Worm (Caenorhabditis elegans) whole organism, L4 larva: ENCODE results near the gene hpo-6.
A peak's percentile ranks its signal among the peaks of the same experiment; 100 is the strongest.

Source experiments
- ama-1 ChIP-seq: fragments of 150-350 bp; optimal IDR thresholded peaks from 2 replicates; lab custom pipeline; 2014; ENCODE audit warnings: inconsistent platforms, mixed read lengths
- dmd-6 ChIP-seq: fragments of 200-800 bp; sonication (Bioruptor generic); IDR thresholded peaks from 2 replicates; pipeline ENCODE4 v1.3.6; 2022; ENCODE audit warnings: missing genetic modification reagents, missing genetic modification characterization, missing compliant biosample characterization
- duxl-1 ChIP-seq: sonication (generic microtip); optimal IDR thresholded peaks from 2 replicates; lab custom pipeline; 2016; ENCODE audit warnings: mild to moderate bottlenecking, missing genetic modification characterization, moderate library complexity, missing compliant biosample characterization; ENCODE audit not compliant: poor library complexity
- lin-15B ChIP-seq: fragments of 150-350 bp; sonication (generic microtip); optimal IDR thresholded peaks from 3 replicates; lab custom pipeline; 2014; ENCODE audit warnings: missing biosample characterization, missing genetic modification characterization
- nhr-76 ChIP-seq: fragments of 150-350 bp; optimal IDR thresholded peaks from 2 replicates; lab custom pipeline; 2014; ENCODE audit warnings: missing biosample characterization, missing genetic modification characterization
- pha-4 ChIP-seq, 2 experiments: fragments of 150-350 bp in 1 of 2; fragments of 200-800 bp in 1 of 2; sonication (Bioruptor generic) in 1 of 2; IDR thresholded peaks in 1 of 2; optimal IDR thresholded peaks in 1 of 2; 2 replicates each; pipeline versions ENCODE4 v1.3.6 to Lab custom; 2014 to 2022; ENCODE audit warnings: missing genetic modification characterization in 2 of 2, missing genetic modification reagents in 2 of 2, missing biosample characterization in 1 of 2, missing compliant biosample characterization in 1 of 2
- saeg-2 ChIP-seq: fragments of 200-800 bp; sonication (Bioruptor generic); IDR thresholded peaks from 2 replicates; pipeline ENCODE4 v1.3.6; 2022; ENCODE audit warnings: missing genetic modification reagents, missing genetic modification characterization, missing compliant biosample characterization
- tag-97 ChIP-seq: fragments of 200-800 bp; sonication (Bioruptor generic); IDR thresholded peaks from 2 replicates; pipeline ENCODE4 v1.3.6; 2022; ENCODE audit warnings: missing genetic modification characterization, missing compliant biosample characterization
- zip-2 ChIP-seq: fragments of 150-350 bp; optimal IDR thresholded peaks from 2 replicates; lab custom pipeline; 2014; ENCODE audit warnings: missing biosample characterization, missing genetic modification characterization

DNA sequence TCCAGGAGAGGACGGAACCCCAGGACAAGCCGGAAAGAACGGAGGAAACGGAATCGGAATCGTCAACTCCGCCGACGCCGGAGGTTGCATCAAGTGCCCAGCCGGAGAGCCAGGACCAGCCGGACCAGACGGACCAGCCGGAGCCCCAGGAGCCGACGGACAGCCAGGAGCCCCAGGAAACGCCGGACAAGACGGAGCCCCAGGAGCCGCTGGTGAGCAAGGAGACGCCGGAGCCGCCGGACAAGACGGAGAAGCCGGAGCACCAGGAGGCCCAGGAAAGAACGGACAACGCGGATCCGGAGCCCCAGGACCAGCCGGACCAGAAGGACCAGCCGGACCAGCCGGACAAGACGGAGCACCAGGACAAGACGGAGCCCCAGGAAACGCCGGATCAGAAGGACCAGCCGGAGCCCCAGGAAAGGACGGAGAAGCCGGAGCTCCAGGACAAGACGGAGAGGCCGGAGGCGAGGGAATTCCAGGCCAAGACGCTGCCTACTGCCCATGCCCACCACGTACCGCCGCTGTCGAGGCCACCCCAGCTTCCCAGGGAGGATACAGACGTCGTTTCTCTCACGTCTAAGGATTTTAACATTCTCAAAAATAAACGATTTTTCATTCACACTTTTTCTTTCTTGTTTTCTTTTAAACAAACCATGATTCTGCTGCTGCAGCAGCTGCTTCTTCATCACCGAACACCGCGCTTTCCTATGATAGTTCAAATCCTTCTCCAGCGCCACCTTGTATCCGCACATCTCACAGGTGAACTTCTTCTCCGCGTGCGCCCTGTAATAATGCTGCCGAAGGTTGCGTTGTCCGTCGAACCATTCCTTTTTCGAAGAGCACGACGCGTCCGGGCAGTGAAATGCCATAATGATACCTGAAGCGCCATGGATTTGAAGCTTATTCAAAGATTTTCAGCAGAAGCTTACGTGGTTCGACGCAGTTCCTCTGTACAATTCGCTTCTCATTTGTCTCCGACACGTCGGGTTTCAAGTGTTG is 12.6 kb upstream of the hpo-6 start:
- TF ChIP-seq pha-4 (GFP tag; IDR thresholded peaks at IDR 0.05; lab: Robert Waterston, UW), result peak; percentile 83; the same call in 1 of the 2 replicates
- TF ChIP-seq pha-4 (tag; optimal IDR thresholded peaks at IDR 0.05; lab: Kevin White, UChicago), result no peak
- peak; percentile 85 for TF ChIP-seq ama-1 (lab: Kevin White, UChicago)
- TF ChIP-seq duxl-1 (tag; lab: Kevin White, UChicago), result no peak
- TF ChIP-seq saeg-2 (GFP tag; lab: Robert Waterston, UW), result no peak
- TF ChIP-seq lin-15B, result no peak
- TF ChIP-seq nhr-76 (tag; lab: Kevin White, UChicago), result no peak
- TF ChIP-seq tag-97 (GFP tag; lab: Robert Waterston, UW), result no peak
- no peak for TF ChIP-seq zip-2 (tag; lab: Kevin White, UChicago)
- no peak for TF ChIP-seq dmd-6
